Fruit fly (Drosophila melanogaster) whole organism, wandering third instar larva: ENCODE data around the gene CG43445.

Experiments
- Abd-B ChIP-seq: fragments of >200 bp; optimal IDR thresholded peaks from 2 replicates; lab custom pipeline; 2017; ENCODE audit warnings: missing biosample characterization, missing genetic modification characterization
- CG32264 ChIP-seq: fragments of 200-800 bp; sonication (Bioruptor generic); optimal IDR thresholded peaks from 2 replicates; lab custom pipeline; 2016; ENCODE audit warnings: missing biosample characterization, missing genetic modification characterization
- CrebA ChIP-seq: fragments of 200-800 bp; sonication (Bioruptor generic); optimal IDR thresholded peaks from 2 replicates; lab custom pipeline; 2016; ENCODE audit warnings: missing biosample characterization, mild to moderate bottlenecking, missing genetic modification characterization, borderline replicate concordance
- Dfd ChIP-seq: fragments of >200 bp; optimal IDR thresholded peaks from 2 replicates; lab custom pipeline; 2017; ENCODE audit warnings: missing biosample characterization, missing genetic modification characterization
- Dif ChIP-seq: fragments of 200-275, 200-300 bp; sonication (Bioruptor generic); optimal IDR thresholded peaks from 2 replicates; lab custom pipeline; 2018; ENCODE audit warnings: missing biosample characterization, missing genetic modification characterization; ENCODE audit not compliant: partially characterized antibody
- GATAd ChIP-seq: sonication (Bioruptor generic); optimal IDR thresholded peaks from 2 replicates; lab custom pipeline; 2016; ENCODE audit warnings: missing biosample characterization, missing genetic modification characterization
- HLH106 ChIP-seq: fragments of 200-800 bp; optimal IDR thresholded peaks from 3 replicates; lab custom pipeline; 2019; ENCODE audit warnings: missing biosample characterization, mild to moderate bottlenecking, missing genetic modification characterization, moderate library complexity
- Hnf4 ChIP-seq: fragments of 200-800 bp; sonication (Bioruptor generic); optimal IDR thresholded peaks from 2 replicates; lab custom pipeline; 2016; ENCODE audit warnings: missing biosample characterization, mild to moderate bottlenecking, missing genetic modification characterization
- Hr83 ChIP-seq: fragments of 200-300 bp; sonication (Bioruptor generic); optimal IDR thresholded peaks from 2 replicates; lab custom pipeline; 2016; ENCODE audit warnings: missing biosample characterization, mild to moderate bottlenecking, missing genetic modification characterization, moderate library complexity; ENCODE audit not compliant: poor library complexity, severe bottlenecking
- Jra ChIP-seq: sonication (Bioruptor generic); optimal IDR thresholded peaks from 2 replicates; lab custom pipeline; 2016; ENCODE audit warnings: missing biosample characterization, missing genetic modification characterization
- Mio ChIP-seq: sonication (Bioruptor generic); optimal IDR thresholded peaks from 2 replicates; lab custom pipeline; 2016; ENCODE audit warnings: missing biosample characterization, missing genetic modification characterization
- Myc ChIP-seq: fragments of >200 bp; optimal IDR thresholded peaks from 2 replicates; lab custom pipeline; 2017
- N ChIP-seq: fragments of >200 bp; optimal IDR thresholded peaks from 2 replicates; lab custom pipeline; 2018; ENCODE audit warnings: missing biosample characterization, missing external identifiers, missing genetic modification characterization
- Rel ChIP-seq, 2 experiments: fragments of 200-800 bp; sonication (Bioruptor generic) in 1 of 2; optimal IDR thresholded peaks; 2 replicates in 1 of 2; 3 replicates in 1 of 2; lab custom pipeline; 2016 to 2019; ENCODE audit warnings: mild to moderate bottlenecking in 2 of 2, missing biosample characterization in 2 of 2, missing genetic modification characterization in 2 of 2, moderate library complexity in 1 of 2
- Sp1 ChIP-seq: fragments of 200-800 bp; sonication (Bioruptor generic); optimal IDR thresholded peaks from 3 replicates; lab custom pipeline; 2019; ENCODE audit warnings: missing biosample characterization, mild to moderate bottlenecking, missing genetic modification characterization, moderate library complexity
- Vsx2 ChIP-seq: fragments of 200-300, 225-300 bp; sonication (Bioruptor generic); optimal IDR thresholded peaks from 2 replicates; lab custom pipeline; 2018; ENCODE audit warnings: missing biosample characterization, missing genetic modification characterization; ENCODE audit not compliant: partially characterized antibody
- br ChIP-seq: fragments of 200-800 bp; sonication (Bioruptor generic); optimal IDR thresholded peaks from 2 replicates; lab custom pipeline; 2016; ENCODE audit warnings: missing biosample characterization, missing genetic modification characterization
- brk ChIP-seq: fragments of 200-800 bp; sonication (Bioruptor generic); optimal IDR thresholded peaks from 2 replicates; lab custom pipeline; 2016; ENCODE audit warnings: missing biosample characterization, mild to moderate bottlenecking, missing genetic modification characterization
- dl ChIP-seq, 2 experiments: fragments of 175-275, 200-275 bp in 1 of 2; fragments of 200-275 bp in 1 of 2; sonication (Bioruptor generic); optimal IDR thresholded peaks; lab custom pipeline; 2018; ENCODE audit warnings: mild to moderate bottlenecking in 2 of 2, missing biosample characterization in 2 of 2, missing genetic modification characterization in 2 of 2, moderate library complexity in 2 of 2; ENCODE audit not compliant: partially characterized antibody in 2 of 2, insufficient read depth in 1 of 2
- dmrt93B ChIP-seq: fragments of 200-800 bp; sonication (Bioruptor generic); optimal IDR thresholded peaks from 2 replicates; lab custom pipeline; 2018; ENCODE audit warnings: missing biosample characterization, mild to moderate bottlenecking, missing genetic modification characterization
- dsf ChIP-seq: sonication (Bioruptor generic); optimal IDR thresholded peaks from 2 replicates; lab custom pipeline; 2016; ENCODE audit warnings: missing biosample characterization, missing genetic modification characterization, borderline replicate concordance
- ey ChIP-seq: fragments of 200-800 bp; sonication (Bioruptor generic); optimal IDR thresholded peaks from 2 replicates; lab custom pipeline; 2016; ENCODE audit warnings: missing biosample characterization, missing genetic modification characterization
- foxo ChIP-seq, 2 experiments: fragments of 200-800 bp; sonication (Bioruptor generic); optimal IDR thresholded peaks; 2 replicates in 1 of 2; 3 replicates in 1 of 2; lab custom pipeline; 2016 to 2017; ENCODE audit warnings: missing biosample characterization in 2 of 2, missing genetic modification characterization in 2 of 2
- fru ChIP-seq: fragments of 200-800 bp; sonication (Bioruptor generic); optimal IDR thresholded peaks from 3 replicates; lab custom pipeline; 2016; ENCODE audit warnings: missing biosample characterization, mild to moderate bottlenecking, missing genetic modification characterization
- h ChIP-seq: fragments of 200-800 bp; sonication (Bioruptor generic); optimal IDR thresholded peaks from 3 replicates; lab custom pipeline; 2016; ENCODE audit warnings: missing biosample characterization, mild to moderate bottlenecking, missing genetic modification characterization
- jim ChIP-seq: fragments of 175-275, 200-325 bp; sonication (Bioruptor generic); optimal IDR thresholded peaks from 2 replicates; lab custom pipeline; 2016; ENCODE audit warnings: missing biosample characterization, mild to moderate bottlenecking, missing genetic modification characterization
- lola ChIP-seq: fragments of >200 bp; optimal IDR thresholded peaks from 2 replicates; lab custom pipeline; 2017; ENCODE audit warnings: missing biosample characterization, missing genetic modification characterization
- pan ChIP-seq: fragments of >200 bp; optimal IDR thresholded peaks from 2 replicates; lab custom pipeline; 2017
- psq ChIP-seq: fragments of 200-800 bp; sonication (Bioruptor generic); optimal IDR thresholded peaks from 3 replicates; lab custom pipeline; 2017; ENCODE audit warnings: missing biosample characterization, mild to moderate bottlenecking, missing genetic modification characterization, moderate library complexity
- rgr ChIP-seq: fragments of 200-800 bp; sonication (Bioruptor generic); optimal IDR thresholded peaks from 3 replicates; lab custom pipeline; 2016; ENCODE audit warnings: missing biosample characterization, mild to moderate bottlenecking, missing genetic modification characterization
- sage ChIP-seq: fragments of 200-800 bp; sonication (Bioruptor generic); optimal IDR thresholded peaks from 2 replicates; lab custom pipeline; 2016; ENCODE audit warnings: missing biosample characterization, mild to moderate bottlenecking, missing genetic modification characterization
- sv ChIP-seq: fragments of 200-800 bp; sonication (Bioruptor generic); optimal IDR thresholded peaks from 3 replicates; lab custom pipeline; 2016; ENCODE audit warnings: missing biosample characterization, missing genetic modification characterization
- tai ChIP-seq: sonication (Bioruptor generic); optimal IDR thresholded peaks from 2 replicates; lab custom pipeline; 2016; ENCODE audit warnings: missing biosample characterization, missing genetic modification characterization
- usp ChIP-seq: fragments of >200 bp; optimal IDR thresholded peaks from 2 replicates; lab custom pipeline; 2017; ENCODE audit warnings: missing biosample characterization, missing genetic modification characterization
- woc ChIP-seq: sonication (Bioruptor generic); optimal IDR thresholded peaks from 2 replicates; lab custom pipeline; 2016; ENCODE audit warnings: missing biosample characterization, mild to moderate bottlenecking, missing genetic modification characterization

The CG43445 gene

dm6 chr3R:17905148-17905547 is 6.0 kb upstream of the CG43445 start:
- TF ChIP-seq foxo (GFP tag; optimal IDR thresholded peaks at IDR 0.05; lab: Kevin White, UChicago), result no peak
- TF ChIP-seq Dfd (GFP tag; lab: Kevin White, UChicago), result peak; percentile 95

dm6 chr3R:17906145-17906544 is 5.0 kb upstream of the CG43445 start, which contains the start of gene CG12347:
TSS of gene CG12347 (plus strand) at chr3R:17906445.
- no peak for TF ChIP-seq jim (GFP tag; lab: Kevin White, UChicago)
- TF ChIP-seq woc (GFP tag; lab: Kevin White, UChicago), result no peak
- no peak for TF ChIP-seq Mio
- TF ChIP-seq usp, result no peak
- no peak for TF ChIP-seq HLH106
- no peak for TF ChIP-seq Sp1 (GFP tag; lab: Kevin White, UChicago)
- TF ChIP-seq brk, result no peak
- no peak for TF ChIP-seq foxo (GFP tag; optimal IDR thresholded peaks at IDR 0.05; lab: Kevin White, UChicago)
- no peak for TF ChIP-seq CrebA
- TF ChIP-seq N (GFP tag; lab: Kevin White, UChicago), result no peak
- no peak for TF ChIP-seq Hr83 (GFP tag; lab: Kevin White, UChicago)
- TF ChIP-seq Myc, result no peak
- no peak for TF ChIP-seq sage (GFP tag; lab: Kevin White, UChicago)
- no peak for TF ChIP-seq Dfd (GFP tag; lab: Kevin White, UChicago)
- no peak for TF ChIP-seq dl (GFP tag; optimal IDR thresholded peaks at IDR 0.05; lab: Kevin White, UChicago; ENCODE audit: insufficient read depth in 1 of 2, partially characterized antibody in 2 of 2)
- TF ChIP-seq dsf, result no peak
- no peak for TF ChIP-seq rgr (GFP tag; lab: Kevin White, UChicago)
- no peak for TF ChIP-seq Jra
- TF ChIP-seq pan (lab: Kevin White, UChicago), result no peak
- no peak for TF ChIP-seq dmrt93B (GFP tag; lab: Kevin White, UChicago)
- TF ChIP-seq, all 38 proteins: peak for 0

- no peak for TF ChIP-seq dsf
- no peak for TF ChIP-seq Rel (GFP tag; optimal IDR thresholded peaks at IDR 0.05; lab: Kevin White, UChicago)
- no peak for TF ChIP-seq Rel (tag; optimal IDR thresholded peaks at IDR 0.05; lab: Kevin White, UChicago)
- no peak for TF ChIP-seq Mio
- no peak for TF ChIP-seq h (GFP tag; lab: Kevin White, UChicago)
- TF ChIP-seq tai, result no peak
- no peak for TF ChIP-seq psq (GFP tag; lab: Kevin White, UChicago)
- no peak for TF ChIP-seq Hnf4
- no peak for TF ChIP-seq fru (GFP tag; lab: Kevin White, UChicago)
- TF ChIP-seq Vsx2 (GFP tag; lab: Kevin White, UChicago), result no peak
- TF ChIP-seq rgr (GFP tag; lab: Kevin White, UChicago), result no peak
Measured at dm6 chr3R:17916478-17916877, 5.3 kb downstream of the CG43445 start, which contains the start of gene Rim. TSS of gene Rim (minus strand) at chr3R:17916578.

- TF ChIP-seq jim (GFP tag; lab: Kevin White, UChicago) (no peak), Vsx2 (GFP tag; lab: Kevin White, UChicago) (no peak)
Measured at dm6 chr3R:17917871-17918499, 6.8 kb downstream of the CG43445 start.

- TF ChIP-seq Abd-B (GFP tag; lab: Kevin White, UChicago), result no peak
- peak; percentile 29 for TF ChIP-seq fru (GFP tag; lab: Kevin White, UChicago)
- no peak for TF ChIP-seq Jra
- no peak for TF ChIP-seq Dif
- TF ChIP-seq dl (GFP tag; optimal IDR thresholded peaks at IDR 0.05; lab: Kevin White, UChicago; ENCODE audit: insufficient read depth in 1 of 2, partially characterized antibody in 2 of 2), result no peak
- no peak for TF ChIP-seq Mio
- TF ChIP-seq Sp1 (GFP tag; lab: Kevin White, UChicago), result peak; percentile 44
- peak; percentile 70 for TF ChIP-seq dmrt93B (GFP tag; lab: Kevin White, UChicago)
- TF ChIP-seq CG32264 (GFP tag; lab: Kevin White, UChicago), result no peak
- no peak for TF ChIP-seq GATAd (GFP tag; lab: Kevin White, UChicago)
- TF ChIP-seq N (GFP tag; lab: Kevin White, UChicago), result no peak
- TF ChIP-seq ey (GFP tag; lab: Kevin White, UChicago), result no peak
- TF ChIP-seq rgr (GFP tag; lab: Kevin White, UChicago), result peak; percentile 55
- no peak for TF ChIP-seq CrebA
- no peak for TF ChIP-seq pan (lab: Kevin White, UChicago)
- no peak for TF ChIP-seq Vsx2 (GFP tag; lab: Kevin White, UChicago)
- TF ChIP-seq psq (GFP tag; lab: Kevin White, UChicago), result no peak
- TF ChIP-seq sage (GFP tag; lab: Kevin White, UChicago), result no peak
- TF ChIP-seq br, result peak; percentile 18
- TF ChIP-seq Dfd (GFP tag; lab: Kevin White, UChicago), result no peak
- TF ChIP-seq tai, result no peak
- peak; percentile 3 for TF ChIP-seq Myc
- TF ChIP-seq lola (GFP tag; lab: Kevin White, UChicago), result no peak
- no peak for TF ChIP-seq jim (GFP tag; lab: Kevin White, UChicago)
- TF ChIP-seq brk, result no peak
- no peak for TF ChIP-seq Hr83 (GFP tag; lab: Kevin White, UChicago)
- TF ChIP-seq usp, result no peak
- peak; percentile 51 for TF ChIP-seq sv (GFP tag; lab: Kevin White, UChicago)
- TF ChIP-seq Rel (GFP tag; optimal IDR thresholded peaks at IDR 0.05; lab: Kevin White, UChicago), result no peak
- TF ChIP-seq Rel (tag; optimal IDR thresholded peaks at IDR 0.05; lab: Kevin White, UChicago), result no peak
- TF ChIP-seq Hnf4, result no peak
- TF ChIP-seq dsf, result no peak
Measured at dm6 chr3R:17919108-17919882, 8.1 kb downstream of the CG43445 start, which contains the start of gene cpo. TSS of gene cpo (plus strand) at chr3R:17919832.
